Worm (Caenorhabditis elegans) whole organism, L1 larva: ENCODE results near the gene dec-7.
A peak's percentile ranks its signal among the peaks of the same experiment; 100 is the strongest.

Source experiments
- ceh-8 ChIP-seq: fragments of 200-800 bp; sonication (Bioruptor generic); optimal IDR thresholded peaks from 2 replicates; lab custom pipeline; 2018; ENCODE audit warnings: mild to moderate bottlenecking, missing genetic modification characterization, moderate library complexity, missing compliant biosample characterization
- ceh-88 ChIP-seq: fragments of 200-800 bp; sonication (Bioruptor generic); IDR thresholded peaks from 2 replicates; pipeline ENCODE4 v1.3.6; 2022; ENCODE audit warnings: missing genetic modification characterization, missing compliant biosample characterization
- dsc-1 ChIP-seq: sonication (generic microtip); optimal IDR thresholded peaks from 2 replicates; lab custom pipeline; 2016; ENCODE audit warnings: mild to moderate bottlenecking, missing genetic modification characterization, missing compliant biosample characterization
- efl-1 ChIP-seq, 4 experiments: fragments of 150-350 bp; optimal IDR thresholded peaks in 3 of 4; peaks in 1 of 4; 1 replicate in 1 of 4; 2 replicates in 3 of 4; lab custom pipeline; 2014; ENCODE audit warnings: missing biosample characterization in 2 of 4, missing genetic modification characterization in 2 of 4, missing genetic modification reagents in 2 of 4
- fkh-10 ChIP-seq: sonication (generic microtip); optimal IDR thresholded peaks from 2 replicates; lab custom pipeline; 2017; ENCODE audit warnings: missing biosample characterization, missing genetic modification reagents, missing genetic modification characterization
- fkh-4 ChIP-seq: sonication (generic microtip); optimal IDR thresholded peaks from 2 replicates; lab custom pipeline; 2016; ENCODE audit warnings: missing compliant biosample characterization, missing genetic modification characterization, borderline replicate concordance
- fkh-8 ChIP-seq: sonication (generic microtip); optimal IDR thresholded peaks from 2 replicates; lab custom pipeline; 2016; ENCODE audit warnings: mild to moderate bottlenecking, missing genetic modification characterization, missing compliant biosample characterization
- hpl-2 ChIP-seq: fragments of 150-350 bp; optimal IDR thresholded peaks from 2 replicates; lab custom pipeline; 2014; ENCODE audit warnings: missing biosample characterization, missing genetic modification reagents, missing genetic modification characterization
- isw-1 ChIP-seq: fragments of 200-800 bp; sonication (Bioruptor generic); IDR thresholded peaks from 2 replicates; pipeline ENCODE4 v1.3.6; 2022; ENCODE audit warnings: missing genetic modification characterization, missing compliant biosample characterization
- lin-14 ChIP-seq: fragments of 200-800 bp; sonication (Bioruptor generic); optimal IDR thresholded peaks from 2 replicates; lab custom pipeline; 2018; ENCODE audit warnings: mild to moderate bottlenecking, missing genetic modification characterization, moderate library complexity, missing compliant biosample characterization
- lin-15B ChIP-seq: fragments of 150-350 bp; sonication (generic microtip); optimal IDR thresholded peaks from 3 replicates; lab custom pipeline; 2014; ENCODE audit warnings: missing biosample characterization, missing genetic modification characterization
- lin-39 ChIP-seq: fragments of 150-350 bp; optimal IDR thresholded peaks from 2 replicates; lab custom pipeline; 2014; ENCODE audit warnings: missing biosample characterization, missing genetic modification reagents, missing genetic modification characterization
- lsy-2 ChIP-seq, 2 experiments: fragments of 150-350 bp; optimal IDR thresholded peaks; 2 replicates each; lab custom pipeline; 2014; ENCODE audit warnings: missing biosample characterization in 2 of 2, missing genetic modification characterization in 2 of 2
- mef-2 ChIP-seq: fragments of 150-350 bp; optimal IDR thresholded peaks from 2 replicates; lab custom pipeline; 2014; ENCODE audit warnings: missing biosample characterization, missing genetic modification characterization
- mep-1 ChIP-seq: fragments of 150-350 bp; optimal IDR thresholded peaks from 2 replicates; lab custom pipeline; 2014; ENCODE audit warnings: missing biosample characterization, missing genetic modification characterization
- nhr-19 ChIP-seq: fragments of 200-800 bp; sonication (Bioruptor generic); conservative IDR thresholded peaks from 2 replicates; pipeline ENCODE4 v1.3.6; 2022; ENCODE audit warnings: missing genetic modification characterization, missing compliant biosample characterization
- nhr-237 ChIP-seq: fragments of 150-350 bp; optimal IDR thresholded peaks from 2 replicates; lab custom pipeline; 2014; ENCODE audit warnings: missing biosample characterization, missing genetic modification characterization
- nhr-71 ChIP-seq: sonication (generic microtip); optimal IDR thresholded peaks from 2 replicates; lab custom pipeline; 2016; ENCODE audit warnings: mild to moderate bottlenecking, missing genetic modification characterization, moderate library complexity, missing compliant biosample characterization
- nhr-77 ChIP-seq: fragments of 150-350 bp; optimal IDR thresholded peaks from 2 replicates; lab custom pipeline; 2014; ENCODE audit warnings: missing biosample characterization, missing genetic modification characterization
- nhr-90 ChIP-seq: sonication (generic microtip); optimal IDR thresholded peaks from 2 replicates; lab custom pipeline; 2016; ENCODE audit warnings: mild to moderate bottlenecking, missing genetic modification characterization, missing compliant biosample characterization; ENCODE audit not compliant: poor library complexity
- pag-3 ChIP-seq: sonication (generic microtip); optimal IDR thresholded peaks from 2 replicates; lab custom pipeline; 2017; ENCODE audit warnings: missing genetic modification characterization, mild to moderate bottlenecking, missing compliant biosample characterization, antibody characterized with exemption, borderline replicate concordance; ENCODE audit not compliant: insufficient read depth
- pax-3 ChIP-seq: fragments of 200-800 bp; sonication (Bioruptor generic); optimal IDR thresholded peaks from 2 replicates; lab custom pipeline; 2018; ENCODE audit warnings: mild to moderate bottlenecking, missing genetic modification characterization, moderate library complexity, missing compliant biosample characterization
- pqm-1 ChIP-seq: sonication (generic microtip); optimal IDR thresholded peaks from 3 replicates; lab custom pipeline; 2017; ENCODE audit warnings: missing biosample characterization, missing genetic modification characterization
- sptf-1 ChIP-seq: fragments of 150-350 bp; optimal IDR thresholded peaks from 2 replicates; lab custom pipeline; 2014; ENCODE audit warnings: missing biosample characterization, missing genetic modification characterization
- sup-37 ChIP-seq: fragments of 200-800 bp; sonication (Bioruptor generic); optimal IDR thresholded peaks from 2 replicates; lab custom pipeline; 2018; ENCODE audit warnings: mild to moderate bottlenecking, missing genetic modification characterization, missing compliant biosample characterization
- tbx-2 ChIP-seq: sonication (generic microtip); optimal IDR thresholded peaks from 2 replicates; lab custom pipeline; 2016; ENCODE audit warnings: missing genetic modification characterization, missing compliant biosample characterization
- unc-62 ChIP-seq: fragments of 150-350 bp; optimal IDR thresholded peaks from 2 replicates; lab custom pipeline; 2014; ENCODE audit warnings: missing biosample characterization, missing genetic modification reagents, missing genetic modification characterization
- unc-86 ChIP-seq: sonication (generic microtip); optimal IDR thresholded peaks from 2 replicates; lab custom pipeline; 2016; ENCODE audit warnings: missing genetic modification characterization, missing compliant biosample characterization
- xbp-1 ChIP-seq: sonication (generic microtip); optimal IDR thresholded peaks from 2 replicates; lab custom pipeline; 2016; ENCODE audit warnings: missing genetic modification characterization, missing compliant biosample characterization
- zip-4 ChIP-seq: fragments of 200-800 bp; sonication (Bioruptor generic); optimal IDR thresholded peaks from 2 replicates; lab custom pipeline; 2018; ENCODE audit warnings: mild to moderate bottlenecking, missing genetic modification characterization, moderate library complexity, missing compliant biosample characterization
- ztf-11 ChIP-seq, 2 experiments: sonication (generic microtip); optimal IDR thresholded peaks; 2 replicates each; lab custom pipeline; 2016 to 2017; ENCODE audit warnings: missing genetic modification characterization in 2 of 2, missing biosample characterization in 1 of 2, missing compliant biosample characterization in 1 of 2

Gene dec-7

DNA sequence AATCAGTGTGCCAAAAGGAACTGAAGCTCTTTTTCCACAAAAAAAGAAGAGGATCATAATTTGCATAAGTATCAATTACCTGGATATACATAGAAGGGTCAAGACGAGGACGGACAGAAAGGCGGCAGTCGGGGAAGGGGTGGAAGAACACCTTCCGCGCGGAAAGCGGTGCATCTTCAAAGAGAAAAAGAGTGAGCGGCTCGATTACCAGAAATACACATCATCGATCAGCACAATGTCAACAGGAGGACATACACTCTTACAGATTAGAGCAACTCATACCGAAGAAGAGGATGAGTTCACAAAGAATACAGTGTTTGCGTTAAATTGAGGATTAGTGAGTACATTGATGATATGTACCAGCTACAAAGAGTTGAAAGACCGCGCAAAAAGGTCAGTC is 37.2 kb downstream of the dec-7 start:
- no peak for TF ChIP-seq lin-39 (tag; lab: Kevin White, UChicago)
- TF ChIP-seq pax-3 (tag; lab: Kevin White, UChicago) = no peak
- TF ChIP-seq unc-62 = no peak
- no peak for TF ChIP-seq nhr-77
- TF ChIP-seq nhr-237 (tag; lab: Kevin White, UChicago) = no peak
- no peak for TF ChIP-seq ztf-11 (tag; optimal IDR thresholded peaks at IDR 0.05; lab: Kevin White, UChicago)
- TF ChIP-seq pqm-1 = no peak
- no peak for TF ChIP-seq sup-37
- no peak for TF ChIP-seq sptf-1
- no peak for TF ChIP-seq xbp-1 (tag; lab: Kevin White, UChicago)
- TF ChIP-seq mep-1 (tag; lab: Kevin White, UChicago) = no peak
- no peak for TF ChIP-seq zip-4 (GFP tag; lab: Kevin White, UChicago)
- no peak for TF ChIP-seq nhr-90 (tag; lab: Kevin White, UChicago)
- no peak for TF ChIP-seq lsy-2 (tag; optimal IDR thresholded peaks at IDR 0.05; lab: Kevin White, UChicago)
- TF ChIP-seq lin-15B = no peak
- no peak for TF ChIP-seq tbx-2

DNA sequence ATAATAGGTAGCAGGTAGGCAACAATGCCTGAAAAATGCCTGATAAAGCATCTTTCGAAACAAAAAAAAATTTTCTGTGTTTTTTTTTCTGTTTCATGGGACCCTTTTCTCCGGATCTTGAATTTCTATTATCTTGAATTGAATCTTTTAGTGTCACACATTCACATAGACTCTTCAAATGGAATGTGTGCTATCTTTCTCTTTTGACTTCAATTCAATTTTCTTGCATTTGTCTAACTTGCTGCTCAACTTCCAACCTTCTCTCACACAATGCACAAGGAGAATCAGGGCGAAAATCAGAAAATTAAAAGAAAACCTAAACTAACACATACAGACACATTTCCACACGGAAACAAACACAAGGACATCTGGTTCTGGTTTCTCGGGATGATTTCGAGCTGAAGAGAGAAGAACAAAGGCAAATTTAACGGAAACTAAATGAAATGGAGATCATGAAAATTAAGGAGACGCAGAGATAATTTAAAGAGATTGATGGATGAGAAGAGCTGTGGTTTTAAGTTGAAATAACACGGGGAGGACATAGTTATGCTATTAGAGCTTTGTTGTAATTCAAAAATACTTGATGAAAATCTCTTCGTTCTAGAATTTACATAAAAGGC is 40.1 kb downstream of the dec-7 start:
- no peak for TF ChIP-seq mef-2 (tag; lab: Kevin White, UChicago)
- TF ChIP-seq fkh-4 (tag; lab: Kevin White, UChicago) = peak; percentile 71
- no peak for TF ChIP-seq fkh-8
- no peak for TF ChIP-seq nhr-71
- TF ChIP-seq efl-1 (optimal IDR thresholded peaks at IDR 0.05; lab: Kevin White, UChicago) = no peak
- TF ChIP-seq efl-1 (GFP tag; optimal IDR thresholded peaks at IDR 0.05 in 1 of 2; lab: Kevin White, UChicago) = peak in 1 of 2 experiments; percentile 74
- TF ChIP-seq lin-14 (GFP tag; lab: Kevin White, UChicago) = peak; percentile 24
- peak; percentile 49 for TF ChIP-seq fkh-10 (GFP tag; lab: Kevin White, UChicago)
- TF ChIP-seq dsc-1 = peak; percentile 97
- TF ChIP-seq, all 84 proteins: peak for 5

DNA sequence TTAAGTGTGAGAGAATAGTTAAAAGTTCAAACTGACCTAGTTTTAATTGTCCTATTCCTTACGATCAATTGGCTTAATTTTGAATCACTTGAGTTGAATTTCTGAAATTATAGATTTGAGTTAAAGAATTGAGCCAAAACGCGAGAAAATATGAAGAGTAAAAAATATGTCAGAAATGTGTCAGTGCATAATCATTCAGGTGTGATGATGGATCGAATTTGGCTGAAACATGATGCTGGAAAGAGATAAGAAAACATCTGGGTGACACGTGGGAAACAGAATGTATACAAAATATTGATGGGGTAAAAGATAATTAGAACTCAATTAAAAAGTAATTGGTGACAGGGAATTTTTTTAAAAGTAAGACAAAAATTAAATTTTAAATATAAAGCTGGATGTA is 41.6 kb downstream of the dec-7 start, which contains the start of gene R10E12.2:
TSS of gene R10E12.2 (minus strand) at position 101 of the 400 bp plus-strand sequence.
- no peak for TF ChIP-seq efl-1 (optimal IDR thresholded peaks at IDR 0.05; lab: Kevin White, UChicago)
- TF ChIP-seq efl-1 (GFP tag; optimal IDR thresholded peaks at IDR 0.05 in 1 of 2; lab: Kevin White, UChicago) = peak in 1 of 2 experiments; percentile 26
- TF ChIP-seq hpl-2 (GFP tag; lab: Kevin White, UChicago) = no peak
- TF ChIP-seq isw-1 (GFP tag; lab: Robert Waterston, UW) = no peak

DNA sequence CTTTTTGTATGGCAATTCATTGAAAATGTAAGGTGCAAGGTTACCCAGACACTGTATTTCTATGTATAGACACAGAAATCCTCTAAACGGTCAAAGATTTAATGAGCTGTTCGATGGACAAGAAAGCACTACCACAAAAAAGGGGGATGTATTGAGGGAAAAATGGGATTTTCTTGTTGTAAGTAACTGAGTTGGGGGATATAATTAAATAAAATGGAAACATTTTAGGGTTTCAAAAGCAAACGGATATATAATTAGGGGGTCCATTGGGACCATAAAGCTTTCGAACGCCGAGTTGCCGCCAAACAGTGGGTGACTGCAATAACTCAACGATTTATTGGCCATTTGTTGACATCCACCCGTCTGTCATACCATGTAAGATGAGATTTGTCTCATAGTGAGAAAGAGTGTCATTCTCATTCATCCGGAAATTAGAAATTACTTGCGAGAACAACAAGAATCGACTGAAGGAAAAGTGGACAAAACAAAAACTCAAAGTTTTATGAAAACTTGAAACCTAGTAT is 50.0 kb downstream of the dec-7 start:
- no peak for TF ChIP-seq ceh-88 (GFP tag; lab: Robert Waterston, UW)
- TF ChIP-seq ztf-11 (tag; optimal IDR thresholded peaks at IDR 0.05; lab: Kevin White, UChicago) = no peak
- no peak for TF ChIP-seq unc-62
- TF ChIP-seq sptf-1 = no peak
- no peak for TF ChIP-seq ceh-8 (GFP tag; lab: Kevin White, UChicago)
- TF ChIP-seq nhr-19 (GFP tag; lab: Robert Waterston, UW) = no peak
- no peak for TF ChIP-seq unc-86
- TF ChIP-seq zip-4 (GFP tag; lab: Kevin White, UChicago) = no peak

DNA sequence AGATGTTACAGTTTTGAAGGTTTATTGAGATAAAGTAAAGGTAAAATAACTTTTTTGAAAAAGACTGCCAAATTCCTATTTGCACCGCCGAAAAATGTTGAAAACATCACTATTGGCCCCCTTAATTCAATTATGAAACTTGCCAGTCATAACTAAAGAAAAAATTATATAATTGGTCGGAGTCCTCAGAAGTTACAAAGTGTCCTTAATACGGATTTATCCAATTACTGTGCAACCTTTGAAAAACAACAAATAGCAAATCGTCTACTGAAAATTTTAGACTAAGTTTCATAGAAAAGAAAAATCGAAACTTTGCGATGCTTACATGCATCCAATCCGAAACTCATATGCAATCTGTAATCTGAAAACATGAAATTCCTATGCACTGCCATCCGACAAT is 52.4 kb downstream of the dec-7 start:
- TF ChIP-seq pag-3 (tag; lab: Kevin White, UChicago) (no peak), ceh-8 (GFP tag; lab: Kevin White, UChicago) (peak; percentile 74)
